Worm (Caenorhabditis elegans): Measurements from ENCODE around the gene E02A10.4.

Gene E02A10.4

ce11 chrV:12563187-12563586, 4.6 kb downstream of the E02A10.4 start, which contains the start of gene mrps-5:
TSS of gene mrps-5 (plus strand) at chrV:12563487.
- TF ChIP-seq vab-15 (tag; optimal IDR thresholded peaks at IDR 0.05) = no peak
- TF ChIP-seq Y116A8C.19 (tag; optimal IDR thresholded peaks at IDR 0.05; ENCODE audit: borderline replicate concordance) = no peak
- no peak for TF ChIP-seq nhr-76 (tag; optimal IDR thresholded peaks at IDR 0.05)
- TF ChIP-seq mdl-1 (tag; optimal IDR thresholded peaks at IDR 0.05) = no peak
- no peak for TF ChIP-seq lsy-2 (tag; optimal IDR thresholded peaks at IDR 0.05)
- no peak for TF ChIP-seq fkh-4 (tag; optimal IDR thresholded peaks at IDR 0.05; ENCODE audit: borderline replicate concordance)
- no peak for TF ChIP-seq mef-2 (tag; optimal IDR thresholded peaks at IDR 0.05)
- no peak for TF ChIP-seq dsc-1 (tag; optimal IDR thresholded peaks at IDR 0.05)
- no peak for TF ChIP-seq hlh-17 (GFP tag; optimal IDR thresholded peaks at IDR 0.05; ENCODE audit: borderline replicate concordance)
- no peak for TF ChIP-seq ceh-88 (GFP tag; IDR thresholded peaks at IDR 0.05)
- no peak for TF ChIP-seq hlh-4 (tag; optimal IDR thresholded peaks at IDR 0.05)
- no peak for TF ChIP-seq unc-130 (tag; optimal IDR thresholded peaks at IDR 0.05)
- no peak for TF ChIP-seq snu-23 (GFP tag; optimal IDR thresholded peaks at IDR 0.05)
- TF ChIP-seq nhr-12 (tag; optimal IDR thresholded peaks at IDR 0.05) = no peak
- no peak for TF ChIP-seq irx-1 (tag; optimal IDR thresholded peaks at IDR 0.05)
- no peak for TF ChIP-seq efl-3 (GFP tag; optimal IDR thresholded peaks at IDR 0.05)
- no peak for TF ChIP-seq nhr-11 (tag; optimal IDR thresholded peaks at IDR 0.05)

- no peak for TF ChIP-seq mef-2 (tag; optimal IDR thresholded peaks at IDR 0.05)
- TF ChIP-seq nhr-20 (tag; optimal IDR thresholded peaks at IDR 0.05) = peak; percentile 12
- no peak for TF ChIP-seq ces-1 (GFP tag; optimal IDR thresholded peaks at IDR 0.05)
- no peak for TF ChIP-seq lir-3 (tag; optimal IDR thresholded peaks at IDR 0.05; ENCODE audit: poor library complexity)
- no peak for TF ChIP-seq isw-1 (GFP tag; IDR thresholded peaks at IDR 0.05)
- peak; percentile 42 for TF ChIP-seq mep-1 (tag; optimal IDR thresholded peaks at IDR 0.05)
- no peak for TF ChIP-seq zip-4 (GFP tag; optimal IDR thresholded peaks at IDR 0.05)
- no peak for TF ChIP-seq tlp-1 (tag; optimal IDR thresholded peaks at IDR 0.05)
- no peak for TF ChIP-seq ceh-63 (GFP tag; optimal IDR thresholded peaks at IDR 0.05)
- TF ChIP-seq lin-13 (GFP tag; optimal IDR thresholded peaks at IDR 0.05) = no peak
- TF ChIP-seq tbx-2 (tag; optimal IDR thresholded peaks at IDR 0.05) = no peak
- TF ChIP-seq lin-14 (GFP tag; optimal IDR thresholded peaks at IDR 0.05) = no peak
- peak; percentile 3 to 50 for TF ChIP-seq lin-35 (GFP tag; optimal IDR thresholded peaks at IDR 0.05)
- TF ChIP-seq alr-1 (tag; optimal IDR thresholded peaks at IDR 0.05; ENCODE audit: borderline replicate concordance) = no peak
- TF ChIP-seq dsc-1 (tag; optimal IDR thresholded peaks at IDR 0.05) = no peak
- TF ChIP-seq C34B4.2 (tag; optimal IDR thresholded peaks at IDR 0.05) = no peak
- TF ChIP-seq rnt-1 (tag; optimal IDR thresholded peaks at IDR 0.05) = peak; percentile 14
- TF ChIP-seq aly-2 (tag; optimal IDR thresholded peaks at IDR 0.05) = no peak
- TF ChIP-seq egl-27 (tag; optimal IDR thresholded peaks at IDR 0.05) = no peak
- TF ChIP-seq sup-37 (GFP tag; optimal IDR thresholded peaks at IDR 0.05) = no peak
- TF ChIP-seq ceh-88 (GFP tag; IDR thresholded peaks at IDR 0.05) = no peak
- no peak for TF ChIP-seq ama-1 (optimal IDR thresholded peaks at IDR 0.05)
- no peak for TF ChIP-seq unc-86 (tag; optimal IDR thresholded peaks at IDR 0.05)
- TF ChIP-seq nhr-76 (tag; optimal IDR thresholded peaks at IDR 0.05) = no peak
- no peak for TF ChIP-seq ceh-90 (tag; optimal IDR thresholded peaks at IDR 0.05)
- no peak for TF ChIP-seq ceh-82 (tag; optimal IDR thresholded peaks at IDR 0.05)
- TF ChIP-seq snpc-4 (tag; optimal IDR thresholded peaks at IDR 0.05) = no peak
- peak; percentile 36 for TF ChIP-seq snu-23 (GFP tag; optimal IDR thresholded peaks at IDR 0.05)
- no peak for TF ChIP-seq fos-1 (tag; optimal IDR thresholded peaks at IDR 0.05)
- no peak for TF ChIP-seq elt-3 (tag; optimal IDR thresholded peaks at IDR 0.05)
- TF ChIP-seq nhr-47 (tag; optimal IDR thresholded peaks at IDR 0.05) = peak; percentile 2
- TF ChIP-seq sox-4 (tag; optimal IDR thresholded peaks at IDR 0.05) = no peak
- no peak for TF ChIP-seq mdl-1 (tag; optimal IDR thresholded peaks at IDR 0.05)
- TF ChIP-seq ets-5 (GFP tag; IDR thresholded peaks at IDR 0.05) = no peak
- TF ChIP-seq fkh-4 (tag; optimal IDR thresholded peaks at IDR 0.05; ENCODE audit: borderline replicate concordance) = no peak
- TF ChIP-seq fkh-8 (tag; optimal IDR thresholded peaks at IDR 0.05) = no peak
- no peak for TF ChIP-seq mab-9 (GFP tag; IDR thresholded peaks at IDR 0.05)
- TF ChIP-seq F16B12.6 (tag; optimal IDR thresholded peaks at IDR 0.05) = peak; percentile 1
- TF ChIP-seq unc-62 (GFP tag; optimal IDR thresholded peaks at IDR 0.05) = no peak
- peak; percentile 29 for TF ChIP-seq nhr-90 (tag; optimal IDR thresholded peaks at IDR 0.05; ENCODE audit: poor library complexity)
These were observed 7.4 kb downstream of the E02A10.4 start, which contains the start of gene sel-1 for ce11 chrV:12560328-12560782. TSS of gene sel-1 (plus strand) at chrV:12560732.

Data from whole organism, L1 larva.